Fruit fly (Drosophila melanogaster): ENCODE measurements around the gene CG11563.
A peak's percentile ranks its signal among the peaks of the same experiment; 100 is the strongest.

The CG11563 gene

dm6 chr3R:31776583-31777362 lies 39.9 kb downstream of the CG11563 start, which contains the start of the genes CG2126 and faf (continued):
- TF ChIP-seq CG10959 (GFP tag; IDR thresholded peaks at IDR 0.05): no peak
- TF ChIP-seq slbo (GFP tag; IDR thresholded peaks at IDR 0.05): peak; percentile 86
- TF ChIP-seq onecut (GFP tag; IDR thresholded peaks at IDR 0.05): peak; percentile 64
- TF ChIP-seq Lhr (GFP tag; optimal IDR thresholded peaks at IDR 0.05): peak; percentile 38
- TF ChIP-seq Max (GFP tag; optimal IDR thresholded peaks at IDR 0.05): peak; percentile 55
- TF ChIP-seq Chrac-16 (GFP tag; optimal IDR thresholded peaks at IDR 0.05): peak; percentile 74
- TF ChIP-seq sd (tag; optimal IDR thresholded peaks at IDR 0.05): no peak
- peak; percentile 25 for TF ChIP-seq CG30431 (GFP tag; optimal IDR thresholded peaks at IDR 0.05)
- TF ChIP-seq Sry-δ (GFP tag; optimal IDR thresholded peaks at IDR 0.05): peak; percentile 40
- TF ChIP-seq CG9932 (GFP tag; IDR thresholded peaks at IDR 0.05): peak; percentile 87
- TF ChIP-seq gcm (GFP tag; optimal IDR thresholded peaks at IDR 0.05): peak; percentile 73
- peak; percentile 29 for TF ChIP-seq salm (tag; optimal IDR thresholded peaks at IDR 0.05)
- TF ChIP-seq CG11398 (GFP tag; optimal IDR thresholded peaks at IDR 0.05): no peak
- peak; percentile 90 for TF ChIP-seq phol (tag; optimal IDR thresholded peaks at IDR 0.05)
- no peak for TF ChIP-seq CG18599 (GFP tag; optimal IDR thresholded peaks at IDR 0.05)
- TF ChIP-seq HmgZ (tag; optimal IDR thresholded peaks at IDR 0.05): peak; percentile 70
- TF ChIP-seq Oaz (GFP tag; IDR thresholded peaks at IDR 0.05): peak; percentile 63; the same call in 1 of the 2 replicates
- TF ChIP-seq yki (optimal IDR thresholded peaks at IDR 0.05): no peak
- TF ChIP-seq h (optimal IDR thresholded peaks at IDR 0.05): no peak
- TF ChIP-seq Fer3 (tag; optimal IDR thresholded peaks at IDR 0.05): peak; percentile 74
- peak; percentile 7 for TF ChIP-seq Myb (GFP tag; optimal IDR thresholded peaks at IDR 0.05)
- peak; percentile 61 for TF ChIP-seq stc (GFP tag; IDR thresholded peaks at IDR 0.05)
- TF ChIP-seq psq (GFP tag; optimal IDR thresholded peaks at IDR 0.05): peak; percentile 35
- TF ChIP-seq CG3281 (GFP tag; optimal IDR thresholded peaks at IDR 0.05): peak; percentile 77
- TF ChIP-seq CG1233 (GFP tag; optimal IDR thresholded peaks at IDR 0.05): peak; percentile 71
- peak; percentile 56 for TF ChIP-seq ewg (GFP tag; optimal IDR thresholded peaks at IDR 0.05)
- no peak for TF ChIP-seq Sry-β (GFP tag; optimal IDR thresholded peaks at IDR 0.05)
- peak; percentile 77 for TF ChIP-seq CG2120 (GFP tag; optimal IDR thresholded peaks at IDR 0.05)
- peak; percentile 21 for TF ChIP-seq CG3065 (GFP tag; optimal IDR thresholded peaks at IDR 0.05)
- no peak for TF ChIP-seq prd (optimal IDR thresholded peaks at IDR 0.05)
- peak; percentile 84 for TF ChIP-seq prd (GFP tag; IDR thresholded peaks at IDR 0.05)
- peak; percentile 50; the same call in 1 of the 2 replicates for TF ChIP-seq unc-4 (GFP tag; IDR thresholded peaks at IDR 0.05; ENCODE audit: partially characterized antibody)
- TF ChIP-seq CG6791 (GFP tag; IDR thresholded peaks at IDR 0.05; ENCODE audit: partially characterized antibody): no peak
- peak in 1 of 2 experiments; percentile 41 for TF ChIP-seq crp (GFP tag; optimal IDR thresholded peaks at IDR 0.05)
- no peak for TF ChIP-seq CrebB (tag; optimal IDR thresholded peaks at IDR 0.05)
- peak; percentile 23 for TF ChIP-seq Hand (GFP tag; optimal IDR thresholded peaks at IDR 0.05)
- TF ChIP-seq Antp (GFP tag; optimal IDR thresholded peaks at IDR 0.05): peak; percentile 58
- no peak for TF ChIP-seq en (GFP tag; optimal IDR thresholded peaks at IDR 0.05)
- TF ChIP-seq CG15011 (GFP tag; optimal IDR thresholded peaks at IDR 0.05): peak; percentile 59
- TF ChIP-seq lab (GFP tag; optimal IDR thresholded peaks at IDR 0.05): no peak
- peak; percentile 88 for TF ChIP-seq nmo (GFP tag; optimal IDR thresholded peaks at IDR 0.05)
- peak; percentile 31 for TF ChIP-seq CG8944 (GFP tag; optimal IDR thresholded peaks at IDR 0.05)
- TF ChIP-seq CG4617 (GFP tag; optimal IDR thresholded peaks at IDR 0.05; ENCODE audit: borderline replicate concordance): peak; percentile 52
- peak; percentile 47 for TF ChIP-seq ems (GFP tag; optimal IDR thresholded peaks at IDR 0.05)
- TF ChIP-seq CG14860 (GFP tag; IDR thresholded peaks at IDR 0.05; ENCODE audit: partially characterized antibody): peak; percentile 33; the same call in 2 of the 3 replicates
- TF ChIP-seq row (GFP tag; IDR thresholded peaks at IDR 0.05): peak; percentile 84
- TF ChIP-seq CG18764 (GFP tag; optimal IDR thresholded peaks at IDR 0.05): peak; percentile 73
- peak; percentile 30 for TF ChIP-seq CG9797 (GFP tag; optimal IDR thresholded peaks at IDR 0.05)
- peak; percentile 87 for TF ChIP-seq CG13424 (tag; optimal IDR thresholded peaks at IDR 0.05)
